Worm (Caenorhabditis elegans): Measurements from ENCODE around the gene F55A11.1.

DNA sequence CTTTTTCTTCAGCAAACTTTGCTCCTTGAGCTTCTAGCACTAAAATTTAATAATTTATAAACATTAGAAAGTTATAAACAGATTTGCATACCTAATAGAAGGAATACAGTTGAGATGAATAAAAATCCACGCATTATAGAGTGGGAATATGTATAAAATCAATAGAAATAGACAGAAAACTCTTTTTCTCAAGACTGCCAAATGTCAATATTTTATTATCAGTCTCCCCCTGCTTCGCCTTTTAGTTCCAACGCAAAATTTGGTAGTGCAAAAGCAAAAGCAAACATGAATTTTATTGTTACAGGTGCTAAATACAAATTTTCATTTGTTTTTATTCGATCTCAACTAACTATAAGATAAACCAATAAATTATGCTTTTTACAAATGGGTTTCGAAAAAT lies 1.3 kb downstream of the F55A11.1 start, which contains the start of gene T04F3.4:
- TF ChIP-seq lin-26 (GFP tag; IDR thresholded peaks at IDR 0.05): no peak
- no peak for TF ChIP-seq ama-1 (optimal IDR thresholded peaks at IDR 0.05)
- no peak for TF ChIP-seq ama-1 (GFP tag; optimal IDR thresholded peaks at IDR 0.05)
- TF ChIP-seq unc-62 (GFP tag; optimal IDR thresholded peaks at IDR 0.05): no peak
- no peak for TF ChIP-seq dpl-1 (GFP tag; optimal IDR thresholded peaks at IDR 0.05)
- no peak for TF ChIP-seq somi-1 (GFP tag; optimal IDR thresholded peaks at IDR 0.05)
- TF ChIP-seq snpc-1.1 (tag; optimal IDR thresholded peaks at IDR 0.05; ENCODE audit: insufficient read depth): no peak
- no peak for TF ChIP-seq attf-3 (GFP tag; conservative IDR thresholded peaks at IDR 0.05)
- no peak for TF ChIP-seq ztf-3 (GFP tag; optimal IDR thresholded peaks at IDR 0.05)
- no peak for TF ChIP-seq F37B4.10 (GFP tag; IDR thresholded peaks at IDR 0.05)
- TF ChIP-seq ceh-100 (GFP tag; IDR thresholded peaks at IDR 0.05): no peak
- TF ChIP-seq nfya-2 (GFP tag; IDR thresholded peaks at IDR 0.05): no peak

All from whole organism, young adult.